Fruit fly (Drosophila melanogaster): ENCODE measurements around the gene CG34266.

DNA sequence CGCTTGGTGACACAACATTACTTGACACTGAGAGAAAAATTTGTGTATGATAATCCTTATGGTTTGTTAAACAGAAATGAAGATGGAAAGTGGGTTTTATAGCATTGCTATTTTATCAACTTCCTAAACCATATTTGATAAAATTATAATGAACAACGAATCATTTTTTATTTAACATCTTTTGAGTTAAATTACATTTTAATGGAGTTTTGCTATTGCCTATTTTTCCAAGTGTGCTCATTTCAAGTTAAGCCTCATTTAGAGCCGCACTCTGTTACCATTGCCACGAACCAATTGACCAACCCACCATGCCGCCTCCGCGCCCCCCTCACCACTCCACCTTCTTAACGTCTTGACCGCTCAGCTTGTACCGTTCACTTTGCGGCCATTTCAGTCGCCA, 22.5 kb downstream of the CG34266 start:
- TF ChIP-seq psq (optimal IDR thresholded peaks at IDR 0.05): no peak
- TF ChIP-seq insv (optimal IDR thresholded peaks at IDR 0.05): no peak

Data from Kc167 (cell line).